Worm (Caenorhabditis elegans): ENCODE results near the gene rgs-4.

Gene rgs-4

DNA sequence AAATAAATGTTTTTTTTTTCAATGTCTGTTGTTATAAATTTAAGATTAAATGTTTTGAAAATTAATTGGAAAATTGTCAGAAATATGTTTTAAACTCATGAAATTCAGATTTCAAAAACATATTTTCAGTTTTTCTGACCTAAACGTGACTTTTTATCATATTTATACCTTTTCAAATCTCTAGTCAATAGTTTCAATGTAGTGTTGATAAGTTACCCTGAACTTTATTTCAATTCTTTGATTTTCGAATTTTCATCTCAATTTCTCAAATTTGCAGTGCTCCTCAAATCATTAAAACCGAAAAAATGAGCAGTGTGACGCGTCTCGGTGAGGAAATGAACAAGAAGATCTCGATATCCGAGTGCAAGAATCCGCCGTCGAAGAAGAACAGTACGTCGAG is at the start of gene rgs-4:
TSS of gene rgs-4 (plus strand) at position 301 of the 400 bp plus-strand sequence.
- TF ChIP-seq ztf-29 (GFP tag; IDR thresholded peaks at IDR 0.05) (no peak), klf-2 (GFP tag; conservative IDR thresholded peaks at IDR 0.05) (no peak), flt-1 (GFP tag; IDR thresholded peaks at IDR 0.05) (no peak), med-1 (GFP tag; optimal IDR thresholded peaks at IDR 0.05; ENCODE audit: insufficient read depth) (no peak), tab-1 (GFP tag; IDR thresholded peaks at IDR 0.05) (no peak), ztf-23 (GFP tag; IDR thresholded peaks at IDR 0.05) (no peak), T22C8.4 (GFP tag; IDR thresholded peaks at IDR 0.05) (no peak), ref-1 (GFP tag; conservative IDR thresholded peaks at IDR 0.05) (no peak), cog-1 (tag; optimal IDR thresholded peaks at IDR 0.05) (no peak)

DNA sequence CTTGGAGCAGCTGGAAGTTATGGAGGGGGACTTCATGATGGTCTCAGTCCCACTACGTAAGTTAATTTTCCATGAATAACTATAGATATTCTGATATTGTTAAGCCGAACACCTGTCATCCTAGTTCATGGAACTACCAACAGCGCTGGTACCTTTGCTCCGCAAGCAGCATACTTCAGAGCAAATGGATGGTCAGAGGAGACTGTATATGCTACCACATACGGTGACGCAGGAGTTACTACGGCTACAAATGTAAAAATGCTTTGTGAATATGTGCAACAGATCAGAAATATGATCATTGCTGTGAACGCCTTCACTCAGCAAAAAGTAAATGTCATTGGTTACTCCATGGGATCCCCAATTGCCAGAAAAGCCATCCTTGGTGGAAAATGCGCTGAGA is 48.4 kb upstream of the rgs-4 start:
- TF ChIP-seq T22C8.4 (GFP tag; IDR thresholded peaks at IDR 0.05) = no peak
- no peak for TF ChIP-seq ztf-29 (GFP tag; IDR thresholded peaks at IDR 0.05)
- TF ChIP-seq klf-2 (GFP tag; conservative IDR thresholded peaks at IDR 0.05) = no peak
- no peak for TF ChIP-seq cog-1 (tag; optimal IDR thresholded peaks at IDR 0.05)
- no peak for TF ChIP-seq tab-1 (GFP tag; IDR thresholded peaks at IDR 0.05)
- no peak for TF ChIP-seq flt-1 (GFP tag; IDR thresholded peaks at IDR 0.05)
- no peak for TF ChIP-seq med-1 (GFP tag; optimal IDR thresholded peaks at IDR 0.05; ENCODE audit: insufficient read depth)
- no peak for TF ChIP-seq ref-1 (GFP tag; conservative IDR thresholded peaks at IDR 0.05)
- no peak for TF ChIP-seq ztf-23 (GFP tag; IDR thresholded peaks at IDR 0.05)

DNA sequence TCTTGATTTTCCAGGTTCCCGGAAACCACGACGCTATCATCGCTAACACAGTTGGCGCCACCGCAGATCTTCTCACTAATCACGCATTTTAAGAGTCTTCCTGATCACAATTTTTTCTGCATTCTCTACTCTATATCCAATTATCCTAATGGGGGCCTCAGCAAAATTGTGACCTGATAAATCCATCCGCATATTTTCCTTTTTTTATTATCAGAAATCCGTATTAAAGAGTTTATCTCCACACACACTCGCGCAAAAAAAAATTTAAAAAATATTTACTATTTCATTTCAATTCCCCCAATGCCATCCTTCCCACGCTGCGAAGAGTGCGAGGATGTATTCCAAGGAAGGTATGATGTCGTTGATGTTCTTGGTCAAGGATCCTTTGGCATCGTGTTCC is 47.6 kb upstream of the rgs-4 start, which contains the start of gene Y38E10A.8:
TSS of gene Y38E10A.8 (plus strand) at position 301 of the 400 bp plus-strand sequence.
- TF ChIP-seq tab-1 (GFP tag; IDR thresholded peaks at IDR 0.05) = no peak
- TF ChIP-seq ztf-29 (GFP tag; IDR thresholded peaks at IDR 0.05) = no peak
- no peak for TF ChIP-seq cog-1 (tag; optimal IDR thresholded peaks at IDR 0.05)
- TF ChIP-seq ztf-23 (GFP tag; IDR thresholded peaks at IDR 0.05) = no peak
- no peak for TF ChIP-seq med-1 (GFP tag; optimal IDR thresholded peaks at IDR 0.05; ENCODE audit: insufficient read depth)
- no peak for TF ChIP-seq klf-2 (GFP tag; conservative IDR thresholded peaks at IDR 0.05)

DNA sequence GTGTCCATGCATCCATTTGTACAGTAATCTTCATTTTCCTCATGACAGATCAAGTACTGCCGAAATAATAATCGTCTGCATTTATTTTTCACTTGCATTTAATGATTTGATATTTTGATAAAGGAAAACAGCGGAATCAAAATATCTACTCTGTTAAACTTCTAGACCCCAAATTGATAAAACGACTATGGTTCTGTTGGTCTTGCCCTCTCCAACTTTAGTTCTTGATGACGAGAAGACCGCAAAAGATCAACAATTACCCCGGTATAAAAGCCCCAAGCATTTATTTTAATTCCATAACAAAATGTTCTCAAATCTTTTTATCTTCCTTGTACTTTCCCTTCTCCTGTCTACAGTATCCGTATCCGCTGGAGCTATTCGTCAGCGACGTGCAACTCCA is 45.9 kb upstream of the rgs-4 start, which contains the start of gene Y38E10A.9:
TSS of gene Y38E10A.9 (plus strand) at position 301 of the 400 bp plus-strand sequence.
- TF ChIP-seq flt-1 (GFP tag; IDR thresholded peaks at IDR 0.05) = no peak
- TF ChIP-seq ztf-29 (GFP tag; IDR thresholded peaks at IDR 0.05) = no peak
- no peak for TF ChIP-seq ztf-23 (GFP tag; IDR thresholded peaks at IDR 0.05)
- no peak for TF ChIP-seq klf-2 (GFP tag; conservative IDR thresholded peaks at IDR 0.05)
- TF ChIP-seq tab-1 (GFP tag; IDR thresholded peaks at IDR 0.05) = no peak
- no peak for TF ChIP-seq med-1 (GFP tag; optimal IDR thresholded peaks at IDR 0.05; ENCODE audit: insufficient read depth)
- no peak for TF ChIP-seq cog-1 (tag; optimal IDR thresholded peaks at IDR 0.05)
- no peak for TF ChIP-seq ref-1 (GFP tag; conservative IDR thresholded peaks at IDR 0.05)
- no peak for TF ChIP-seq T22C8.4 (GFP tag; IDR thresholded peaks at IDR 0.05)

DNA sequence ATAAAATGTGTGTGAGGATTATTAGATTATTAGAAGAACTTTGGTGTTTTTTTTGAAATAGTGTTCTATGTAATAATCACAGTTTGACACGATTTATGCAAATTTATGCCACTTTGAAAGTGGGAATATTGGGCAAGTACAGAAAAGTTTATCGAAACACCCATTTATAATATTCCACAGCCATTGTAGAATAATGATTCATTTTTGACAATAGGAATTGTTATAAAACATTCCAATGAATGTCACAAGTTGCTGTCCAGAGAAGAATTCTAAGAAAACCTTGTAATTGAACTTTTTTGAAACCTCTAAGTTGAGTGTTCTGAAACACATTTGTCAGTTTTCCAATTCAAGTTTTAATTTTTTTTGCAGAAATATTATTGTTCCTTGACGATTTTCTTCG is 42.3 kb upstream of the rgs-4 start, which contains the start of gene nspe-4:
TSS of gene nspe-4 (plus strand) at position 301 of the 400 bp plus-strand sequence.
- TF ChIP-seq klf-2 (GFP tag; conservative IDR thresholded peaks at IDR 0.05) = no peak
- TF ChIP-seq ztf-23 (GFP tag; IDR thresholded peaks at IDR 0.05) = no peak
- no peak for TF ChIP-seq ztf-29 (GFP tag; IDR thresholded peaks at IDR 0.05)
- no peak for TF ChIP-seq cog-1 (tag; optimal IDR thresholded peaks at IDR 0.05)
- TF ChIP-seq flt-1 (GFP tag; IDR thresholded peaks at IDR 0.05) = no peak
- TF ChIP-seq tab-1 (GFP tag; IDR thresholded peaks at IDR 0.05) = no peak
- TF ChIP-seq med-1 (GFP tag; optimal IDR thresholded peaks at IDR 0.05; ENCODE audit: insufficient read depth) = no peak
- TF ChIP-seq ref-1 (GFP tag; conservative IDR thresholded peaks at IDR 0.05) = no peak
- no peak for TF ChIP-seq T22C8.4 (GFP tag; IDR thresholded peaks at IDR 0.05)

DNA sequence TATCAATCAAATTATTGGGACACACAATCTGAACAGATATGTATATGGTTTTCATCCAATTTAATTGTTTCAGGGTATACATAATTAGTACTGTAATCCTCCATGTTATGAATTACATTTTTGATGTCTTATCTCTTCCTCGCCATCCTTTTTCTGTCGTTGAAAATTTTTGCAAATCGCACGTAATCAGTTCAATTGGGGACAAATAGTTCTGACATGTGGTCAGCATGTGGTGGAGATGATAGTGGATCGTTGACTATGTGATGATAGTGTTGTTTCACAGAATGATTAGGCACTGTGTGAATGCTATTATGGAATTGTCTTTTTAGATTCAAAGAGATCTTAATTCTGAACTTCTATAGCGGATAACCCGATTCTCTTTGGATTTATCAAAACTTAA is 39.1 kb upstream of the rgs-4 start:
- TF ChIP-seq klf-2 (GFP tag; conservative IDR thresholded peaks at IDR 0.05) (no peak), T22C8.4 (GFP tag; IDR thresholded peaks at IDR 0.05) (no peak), cog-1 (tag; optimal IDR thresholded peaks at IDR 0.05) (no peak), med-1 (GFP tag; optimal IDR thresholded peaks at IDR 0.05; ENCODE audit: insufficient read depth) (no peak), flt-1 (GFP tag; IDR thresholded peaks at IDR 0.05) (no peak), tab-1 (GFP tag; IDR thresholded peaks at IDR 0.05) (no peak), ztf-23 (GFP tag; IDR thresholded peaks at IDR 0.05) (no peak), ref-1 (GFP tag; conservative IDR thresholded peaks at IDR 0.05) (no peak), ztf-29 (GFP tag; IDR thresholded peaks at IDR 0.05) (no peak)

DNA sequence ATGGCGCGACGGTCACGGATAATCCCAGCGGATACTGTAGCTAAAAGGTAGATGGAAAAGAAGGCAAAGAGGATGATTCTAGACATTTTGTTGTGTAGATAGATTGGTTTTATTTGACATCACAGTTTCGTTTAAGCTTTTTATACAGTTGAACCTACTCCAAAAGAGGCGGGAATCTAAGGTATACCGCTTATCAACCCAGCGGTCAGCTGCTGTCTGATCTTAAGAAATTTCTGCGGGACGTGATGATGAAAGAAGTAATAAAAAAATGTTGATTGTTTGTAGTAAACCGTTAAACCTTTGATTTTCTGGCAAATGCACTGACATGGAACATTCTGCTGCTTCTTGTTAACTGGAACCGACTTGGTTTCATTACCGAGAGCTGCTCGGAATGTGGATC is 38.5 kb upstream of the rgs-4 start, which contains the start of gene nspe-6:
TSS of gene nspe-6 (minus strand) at position 101 of the 400 bp plus-strand sequence.
- no peak for TF ChIP-seq tab-1 (GFP tag; IDR thresholded peaks at IDR 0.05)
- no peak for TF ChIP-seq klf-2 (GFP tag; conservative IDR thresholded peaks at IDR 0.05)
- no peak for TF ChIP-seq cog-1 (tag; optimal IDR thresholded peaks at IDR 0.05)
- TF ChIP-seq flt-1 (GFP tag; IDR thresholded peaks at IDR 0.05) = no peak
- TF ChIP-seq med-1 (GFP tag; optimal IDR thresholded peaks at IDR 0.05; ENCODE audit: insufficient read depth) = no peak
- no peak for TF ChIP-seq T22C8.4 (GFP tag; IDR thresholded peaks at IDR 0.05)
- TF ChIP-seq ref-1 (GFP tag; conservative IDR thresholded peaks at IDR 0.05) = no peak
- TF ChIP-seq ztf-23 (GFP tag; IDR thresholded peaks at IDR 0.05) = no peak
- no peak for TF ChIP-seq ztf-29 (GFP tag; IDR thresholded peaks at IDR 0.05)

DNA sequence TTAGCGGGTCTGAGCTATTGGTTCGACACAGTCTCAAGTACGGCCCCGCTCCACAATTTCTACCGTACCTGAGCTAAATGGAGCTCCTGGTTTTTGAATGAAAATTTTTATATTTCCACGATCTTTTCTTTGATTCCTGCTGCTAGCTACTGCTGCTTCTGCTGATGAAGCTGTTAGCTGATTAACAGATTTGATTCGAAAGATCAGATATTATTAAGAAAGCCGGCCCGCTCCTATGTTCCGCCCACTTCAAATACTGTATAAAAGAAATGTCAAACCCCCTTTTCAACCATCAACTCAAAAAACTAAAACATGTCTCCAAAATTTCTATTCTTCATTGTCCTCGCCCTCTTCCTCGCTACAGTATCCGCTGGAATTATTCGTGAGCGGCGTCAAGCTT is 37.0 kb upstream of the rgs-4 start, which contains the start of gene nspe-3:
TSS of gene nspe-3 (plus strand) at position 301 of the 400 bp plus-strand sequence.
- TF ChIP-seq ztf-23 (GFP tag; IDR thresholded peaks at IDR 0.05) = no peak

DNA sequence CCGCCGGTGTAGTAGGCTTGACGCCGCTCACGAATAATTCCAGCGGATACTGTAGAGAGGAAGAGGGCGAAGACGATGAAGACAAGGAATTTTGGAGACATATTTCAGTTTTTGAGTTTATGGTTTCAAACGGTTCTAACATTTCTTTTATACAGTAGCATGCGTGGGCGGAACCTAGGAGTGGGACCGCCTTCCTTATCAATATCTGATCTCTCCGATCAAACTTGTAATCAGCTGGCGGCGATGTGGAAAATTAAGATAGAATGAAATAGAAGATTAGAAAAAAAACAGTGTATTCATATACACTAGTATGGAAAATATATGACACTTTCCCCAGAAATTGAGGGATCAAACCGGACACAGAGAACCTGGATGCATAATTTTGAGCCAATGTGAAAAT is 35.3 kb upstream of the rgs-4 start, which contains the start of gene nspe-2:
TSS of gene nspe-2 (minus strand) at position 101 of the 400 bp plus-strand sequence.
- TF ChIP-seq T22C8.4 (GFP tag; IDR thresholded peaks at IDR 0.05) (no peak), med-1 (GFP tag; optimal IDR thresholded peaks at IDR 0.05; ENCODE audit: insufficient read depth) (no peak), ztf-29 (GFP tag; IDR thresholded peaks at IDR 0.05) (no peak), flt-1 (GFP tag; IDR thresholded peaks at IDR 0.05) (no peak), ztf-23 (GFP tag; IDR thresholded peaks at IDR 0.05) (no peak), cog-1 (tag; optimal IDR thresholded peaks at IDR 0.05) (no peak), klf-2 (GFP tag; conservative IDR thresholded peaks at IDR 0.05) (no peak), tab-1 (GFP tag; IDR thresholded peaks at IDR 0.05) (no peak), ref-1 (GFP tag; conservative IDR thresholded peaks at IDR 0.05) (no peak)

DNA sequence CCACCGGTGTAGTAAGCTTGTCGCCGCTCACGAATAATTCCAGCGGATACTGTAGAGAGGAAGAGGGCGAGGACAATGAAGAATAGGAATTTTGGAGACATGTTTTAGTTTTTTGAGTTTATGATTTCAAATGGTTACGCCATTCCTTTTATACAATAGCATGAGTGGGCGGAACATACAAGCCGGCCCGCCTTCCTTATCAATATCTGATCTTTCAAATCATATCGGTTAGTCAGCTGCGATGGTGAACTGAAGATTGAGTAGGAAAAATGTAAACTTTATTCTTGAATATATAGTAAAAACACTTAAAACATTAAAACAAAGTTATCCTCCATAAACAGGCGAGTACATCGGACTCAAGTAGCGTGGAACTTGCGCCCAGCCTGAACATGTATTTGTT is 33.8 kb upstream of the rgs-4 start, which contains the start of gene nspe-1:
TSS of gene nspe-1 (minus strand) at position 101 of the 400 bp plus-strand sequence.
- TF ChIP-seq ztf-23 (GFP tag; IDR thresholded peaks at IDR 0.05) (no peak), klf-2 (GFP tag; conservative IDR thresholded peaks at IDR 0.05) (no peak), ztf-29 (GFP tag; IDR thresholded peaks at IDR 0.05) (no peak), ref-1 (GFP tag; conservative IDR thresholded peaks at IDR 0.05) (no peak), cog-1 (tag; optimal IDR thresholded peaks at IDR 0.05) (no peak), flt-1 (GFP tag; IDR thresholded peaks at IDR 0.05) (no peak), med-1 (GFP tag; optimal IDR thresholded peaks at IDR 0.05; ENCODE audit: insufficient read depth) (no peak), T22C8.4 (GFP tag; IDR thresholded peaks at IDR 0.05) (no peak), tab-1 (GFP tag; IDR thresholded peaks at IDR 0.05) (no peak)
